Fruit fly (Drosophila melanogaster): ENCODE measurements around the gene cal1.

The cal1 gene

DNA sequence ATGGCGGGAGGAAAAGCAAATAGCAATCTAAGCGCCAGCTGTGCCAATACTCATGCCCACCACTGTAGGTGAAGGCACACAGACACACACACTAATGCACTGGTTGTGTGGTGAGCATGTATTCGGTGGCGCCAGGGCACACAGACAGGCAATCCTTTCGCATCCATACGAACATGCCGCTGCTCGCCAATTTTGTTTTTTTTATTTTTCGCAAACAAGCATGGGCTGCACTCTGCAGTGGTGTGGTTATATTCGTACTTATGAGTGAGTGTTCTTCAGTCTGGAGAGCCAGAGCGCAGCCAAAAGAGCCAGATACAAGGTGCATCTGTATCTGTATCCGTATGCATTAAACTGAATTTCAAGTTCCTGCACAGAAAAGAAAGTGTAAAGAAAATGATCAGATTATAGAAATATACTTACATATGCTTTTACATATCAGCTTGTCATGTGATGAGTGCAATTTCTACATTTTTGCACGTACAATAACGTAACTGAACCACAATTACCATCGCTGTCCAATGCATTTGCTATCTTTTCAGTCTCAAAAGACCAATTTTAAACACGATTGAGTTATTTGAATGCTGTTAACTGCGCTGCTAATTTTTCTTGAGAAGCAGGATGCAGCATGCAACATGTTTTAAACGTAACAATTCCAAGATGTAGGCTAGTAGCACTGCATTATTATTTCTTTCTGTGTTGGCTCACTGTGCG is 28.8 kb upstream of the cal1 start (continued):
- TF ChIP-seq tx (GFP tag; optimal IDR thresholded peaks at IDR 0.05) (no peak), CG31388 (GFP tag; optimal IDR thresholded peaks at IDR 0.05) (no peak), Six4 (GFP tag; optimal IDR thresholded peaks at IDR 0.05) (no peak), maf-S (GFP tag; optimal IDR thresholded peaks at IDR 0.05) (no peak), CG4424 (GFP tag; optimal IDR thresholded peaks at IDR 0.05) (peak; percentile 30), fru (optimal IDR thresholded peaks at IDR 0.05) (no peak), Pdp1 (GFP tag; optimal IDR thresholded peaks at IDR 0.05) (peak in 1 of 2 experiments; percentile 7), CG12769 (tag; optimal IDR thresholded peaks at IDR 0.05) (no peak), CG5245 (GFP tag; optimal IDR thresholded peaks at IDR 0.05) (no peak), tgo (GFP tag; IDR thresholded peaks at IDR 0.05) (no peak), CG1647 (GFP tag; optimal IDR thresholded peaks at IDR 0.05) (no peak), Blimp-1 (GFP tag; optimal IDR thresholded peaks at IDR 0.05) (peak; percentile 35), CG2889 (GFP tag; IDR thresholded peaks at IDR 0.05) (no peak), ap (GFP tag; IDR thresholded peaks at IDR 0.05) (0 out of 2 replicates have a peak, but pooled peaks have one; percentile 8), CG8944 (GFP tag; optimal IDR thresholded peaks at IDR 0.05) (peak; percentile 28), Fer1 (GFP tag; optimal IDR thresholded peaks at IDR 0.05) (no peak), eyg (GFP tag; optimal IDR thresholded peaks at IDR 0.05) (no peak), CG10209 (GFP tag; optimal IDR thresholded peaks at IDR 0.05) (peak; percentile 42), PHDP (tag; optimal IDR thresholded peaks at IDR 0.05) (peak; percentile 31), crc (GFP tag; optimal IDR thresholded peaks at IDR 0.05) (no peak), pfk (GFP tag; optimal IDR thresholded peaks at IDR 0.05) (no peak), hbn (GFP tag; IDR thresholded peaks at IDR 0.05; ENCODE audit: partially characterized antibody) (no peak), az2 (GFP tag; optimal IDR thresholded peaks at IDR 0.05) (no peak), toy (GFP tag; IDR thresholded peaks at IDR 0.05) (no peak), CG6813 (GFP tag; optimal IDR thresholded peaks at IDR 0.05) (no peak), her (GFP tag; optimal IDR thresholded peaks at IDR 0.05) (no peak), CG2120 (GFP tag; optimal IDR thresholded peaks at IDR 0.05) (no peak), vvl (GFP tag; IDR thresholded peaks at IDR 0.05) (no peak), prd (optimal IDR thresholded peaks at IDR 0.05) (no peak), prd (GFP tag; IDR thresholded peaks at IDR 0.05) (no peak), CG12236 (GFP tag; optimal IDR thresholded peaks at IDR 0.05) (no peak), pum (GFP tag; optimal IDR thresholded peaks at IDR 0.05) (no peak), Dad (GFP tag; optimal IDR thresholded peaks at IDR 0.05) (no peak), CG33557 (GFP tag; optimal IDR thresholded peaks at IDR 0.05) (no peak), rib (GFP tag; IDR thresholded peaks at IDR 0.05) (0 out of 2 replicates have a peak, but pooled peaks have one; percentile 31), mld (GFP tag; IDR thresholded peaks at IDR 0.05; ENCODE audit: partially characterized antibody) (no peak), Rx (GFP tag; IDR thresholded peaks at IDR 0.05) (no peak), Doc2 (GFP tag; IDR thresholded peaks at IDR 0.05) (no peak), CG6683 (GFP tag; optimal IDR thresholded peaks at IDR 0.05) (no peak), Abd-B (GFP tag; optimal IDR thresholded peaks at IDR 0.05) (no peak), pan (optimal IDR thresholded peaks at IDR 0.05) (no peak), pan (GFP tag; optimal IDR thresholded peaks at IDR 0.05 in 1 of 2, IDR thresholded peaks at IDR 0.05 in 1 of 2) (no peak), HLH3B (GFP tag; IDR thresholded peaks at IDR 0.05) (no peak), lilli (GFP tag; optimal IDR thresholded peaks at IDR 0.05) (no peak), CG4617 (GFP tag; optimal IDR thresholded peaks at IDR 0.05; ENCODE audit: borderline replicate concordance) (no peak), slp2 (GFP tag; optimal IDR thresholded peaks at IDR 0.05) (no peak), CG9932 (GFP tag; IDR thresholded peaks at IDR 0.05) (no peak), CG3847 (GFP tag; IDR thresholded peaks at IDR 0.05) (no peak; the same call in 1 of the 2 replicates), CG32772 (GFP tag; IDR thresholded peaks at IDR 0.05) (0 out of 2 replicates have a peak, but pooled peaks have one; percentile 18), Gug (GFP tag; IDR thresholded peaks at IDR 0.05) (no peak), fd102C (GFP tag; optimal IDR thresholded peaks at IDR 0.05) (no peak)

Measured in whole organism, embryonic.